Fruit fly (Drosophila melanogaster): ENCODE results near the gene CG6813.

CG6813 gene

dm6 chr3R:11650105-11651039 is 23.9 kb upstream of the CG6813 start, which contains the start of the genes Csk and Elp1:
Gene Csk, minus strand, starts transcription at chr3R:11650706.
Gene Elp1, plus strand, starts transcription at chr3R:11650971.
- peak; percentile 59 for TF ChIP-seq noc (tag; optimal IDR thresholded peaks at IDR 0.05)

dm6 chr3R:11649449-11649848 is 23.0 kb upstream of the CG6813 start:
- TF ChIP-seq noc (tag; optimal IDR thresholded peaks at IDR 0.05), result peak; percentile 97

DNA sequence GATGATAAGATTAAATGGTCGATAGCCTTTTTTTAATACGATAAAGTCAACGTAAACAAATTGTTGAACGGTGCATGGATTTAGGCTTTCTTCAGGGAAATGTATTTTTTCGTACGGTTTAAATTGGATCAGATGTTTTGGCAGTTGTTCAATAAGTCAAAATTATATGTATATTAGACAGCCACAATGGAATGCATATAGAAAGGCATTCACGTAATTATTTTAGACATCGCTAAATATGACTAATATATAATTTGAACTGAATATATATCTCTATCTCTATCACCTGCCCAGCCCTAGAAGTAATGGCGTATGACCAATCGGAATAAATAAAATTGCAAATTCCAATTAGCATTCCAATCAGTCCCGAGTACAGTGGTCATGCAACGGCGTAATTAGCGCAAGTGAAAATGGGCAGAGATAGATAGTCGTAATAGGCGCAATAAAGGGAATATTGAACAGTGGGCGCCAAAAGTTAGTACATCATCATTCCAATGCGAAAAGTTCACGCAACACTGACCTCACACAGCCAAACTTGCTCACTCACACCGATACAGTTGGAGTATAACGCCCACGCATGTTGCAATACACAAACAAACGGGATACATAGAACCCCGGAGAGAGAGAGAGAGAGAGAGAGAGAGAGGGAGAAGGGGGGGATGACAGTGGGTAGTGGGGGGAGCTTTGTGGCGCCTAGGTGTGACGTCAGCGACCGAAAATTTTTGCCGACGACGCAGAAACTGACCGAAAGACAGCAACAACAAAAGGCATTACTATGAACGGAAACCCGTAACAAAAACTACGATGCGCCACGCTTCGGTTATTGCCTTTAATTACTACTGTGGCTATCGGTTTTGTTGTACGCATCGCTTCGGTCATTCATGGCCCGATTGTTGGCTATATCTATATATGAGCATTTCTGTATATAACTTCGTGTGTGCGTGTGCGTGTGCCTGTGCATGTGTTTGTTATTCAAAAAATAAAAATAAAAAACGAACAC is 22.2 kb upstream of the CG6813 start:
- no peak for TF ChIP-seq noc (tag; optimal IDR thresholded peaks at IDR 0.05)

DNA sequence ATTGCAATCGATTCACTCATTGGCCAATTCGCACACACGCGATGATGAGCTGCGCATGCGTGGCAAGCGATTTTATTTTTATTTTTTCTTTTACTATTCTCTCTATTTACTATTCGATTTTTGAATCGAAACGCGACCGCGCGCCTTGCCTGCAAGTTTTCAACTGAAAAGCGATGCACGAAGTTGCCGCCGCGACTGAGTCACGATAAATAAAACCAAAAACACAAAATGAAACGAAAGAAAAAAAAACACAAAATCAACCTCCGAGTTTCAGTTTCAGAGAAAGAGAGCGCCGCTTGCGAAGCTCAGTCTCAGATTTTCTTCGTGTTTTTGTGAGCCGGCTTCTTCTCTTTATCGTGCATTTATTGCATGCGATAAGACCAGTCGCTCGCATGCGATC is 20.4 kb upstream of the CG6813 start:
- TF ChIP-seq noc (tag; optimal IDR thresholded peaks at IDR 0.05), result no peak

DNA sequence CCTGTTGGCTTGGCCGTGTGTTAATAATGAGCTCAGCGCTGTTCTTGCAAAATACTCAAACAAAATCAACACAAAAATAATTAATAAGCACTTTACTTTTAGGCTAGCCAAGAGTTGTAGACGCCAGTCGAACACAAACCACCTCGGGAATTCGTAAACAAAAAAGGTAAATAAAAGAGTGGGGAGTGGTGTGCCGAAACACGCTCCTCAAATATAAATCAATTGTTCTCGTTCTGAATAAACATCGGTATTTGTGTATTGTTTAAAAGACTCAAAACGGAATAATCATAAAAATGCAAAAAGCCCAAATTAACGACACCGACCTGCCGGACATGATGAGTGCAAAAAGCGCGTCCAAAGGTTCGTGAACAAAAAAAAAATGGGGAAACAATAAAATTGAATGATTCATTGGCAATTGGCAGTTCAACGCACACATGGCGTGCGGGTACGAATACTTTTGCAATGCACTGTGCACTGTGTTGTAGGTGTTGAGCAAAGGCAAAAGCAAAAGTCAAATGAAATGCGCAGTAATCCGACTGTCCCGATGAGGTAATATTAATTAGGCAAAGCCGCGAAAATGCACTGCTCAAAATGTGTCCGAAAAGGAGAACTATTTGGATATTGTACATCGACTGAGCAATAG is 13.6 kb upstream of the CG6813 start:
- peak; percentile 3 for TF ChIP-seq noc (tag; optimal IDR thresholded peaks at IDR 0.05)

DNA sequence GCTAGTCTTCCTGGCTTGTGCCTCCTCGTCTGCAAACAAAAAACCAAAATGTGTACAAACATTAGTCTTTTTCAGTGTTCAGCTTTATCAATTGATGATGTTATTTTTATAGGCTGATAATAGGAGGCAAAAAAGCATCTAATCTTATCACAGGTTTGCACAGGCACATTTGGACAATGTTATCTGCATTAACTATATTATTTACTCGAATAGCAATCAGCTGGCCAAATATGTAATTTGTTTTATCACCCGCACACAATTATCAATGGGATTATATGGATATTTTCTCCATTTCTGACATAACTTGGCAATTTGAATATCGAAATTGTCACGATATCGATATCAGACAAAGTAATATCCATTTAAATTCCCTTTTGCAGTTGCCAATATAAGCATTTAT is 11.1 kb upstream of the CG6813 start:
- TF ChIP-seq noc (tag; optimal IDR thresholded peaks at IDR 0.05), result no peak

dm6 chr3R:11628416-11629041 is 2.1 kb upstream of the CG6813 start, which contains the start of gene CG14712:
Gene CG14712, plus strand, starts transcription at chr3R:11628759.
- no peak for TF ChIP-seq noc (tag; optimal IDR thresholded peaks at IDR 0.05)

dm6 chr3R:11625544-11625943 is 894 bp downstream of the CG6813 start, which contains the start of gene Zaf1:
Gene Zaf1, minus strand, starts transcription at chr3R:11625644.
- TF ChIP-seq noc (tag; optimal IDR thresholded peaks at IDR 0.05), result no peak

dm6 chr3R:11623025-11623424 is 3.4 kb downstream of the CG6813 start, which contains the start of gene CG14711:
Gene CG14711, plus strand, starts transcription at chr3R:11623339.
- no peak for TF ChIP-seq noc (tag; optimal IDR thresholded peaks at IDR 0.05)

- no peak for TF ChIP-seq noc (tag; optimal IDR thresholded peaks at IDR 0.05)
Measured at dm6 chr3R:11619709-11620409, 6.6 kb downstream of the CG6813 start, which contains the start of the genes Jupiter and CG14710. Gene Jupiter, minus strand, starts transcription at chr3R:11619906. Gene CG14710, plus strand, starts transcription at chr3R:11620090.

dm6 chr3R:11618879-11619278 is 7.6 kb downstream of the CG6813 start:
- TF ChIP-seq noc (tag; optimal IDR thresholded peaks at IDR 0.05), result no peak

- TF ChIP-seq noc (tag; optimal IDR thresholded peaks at IDR 0.05), result no peak
Measured at dm6 chr3R:11617849-11618248, 8.6 kb downstream of the CG6813 start.

- TF ChIP-seq noc (tag; optimal IDR thresholded peaks at IDR 0.05), result no peak
Measured at dm6 chr3R:11617363-11617762, 9.1 kb downstream of the CG6813 start.

dm6 chr3R:11616219-11616618 is 10.2 kb downstream of the CG6813 start:
- no peak for TF ChIP-seq noc (tag; optimal IDR thresholded peaks at IDR 0.05)
